Worm (Caenorhabditis elegans): ENCODE measurements around the gene C27D6.1.

DNA sequence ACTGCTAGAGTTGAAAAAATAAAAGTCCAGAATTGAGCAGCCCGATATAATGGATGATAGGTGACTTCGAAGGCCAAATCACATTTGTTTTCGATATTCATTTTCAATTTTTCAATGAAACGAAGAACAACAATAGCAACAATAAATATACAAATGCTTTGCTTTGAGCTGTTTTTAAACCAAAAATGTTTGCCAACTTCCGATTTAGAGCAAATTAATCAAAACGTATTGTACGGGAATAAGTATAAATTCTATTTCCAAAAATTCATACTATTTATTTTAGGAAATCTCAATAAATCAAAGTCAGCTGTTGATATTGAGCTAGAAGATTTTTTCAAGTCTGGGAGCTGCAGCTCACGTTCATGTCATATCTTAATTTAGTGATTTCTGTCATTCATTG lies 1.6 kb upstream of the C27D6.1 start, which contains the start of gene srb-1:
- TF ChIP-seq ztf-11 (tag; optimal IDR thresholded peaks at IDR 0.05): no peak
- TF ChIP-seq nhr-77 (tag; optimal IDR thresholded peaks at IDR 0.05): no peak
- TF ChIP-seq fkh-10 (GFP tag; optimal IDR thresholded peaks at IDR 0.05): no peak
- no peak for TF ChIP-seq ama-1 (optimal IDR thresholded peaks at IDR 0.05)
- TF ChIP-seq nhr-12 (tag; optimal IDR thresholded peaks at IDR 0.05): no peak
- no peak for TF ChIP-seq mml-1 (tag; optimal IDR thresholded peaks at IDR 0.05)
- no peak for TF ChIP-seq ZK546.5 (tag; optimal IDR thresholded peaks at IDR 0.05)
- TF ChIP-seq nhr-237 (tag; optimal IDR thresholded peaks at IDR 0.05): no peak
- TF ChIP-seq nhr-23 (tag; optimal IDR thresholded peaks at IDR 0.05): no peak
- no peak for TF ChIP-seq nhr-28 (tag; optimal IDR thresholded peaks at IDR 0.05)
- TF ChIP-seq snpc-4 (tag; optimal IDR thresholded peaks at IDR 0.05): no peak
- no peak for TF ChIP-seq lin-39 (tag; optimal IDR thresholded peaks at IDR 0.05)
- TF ChIP-seq aly-2 (tag; optimal IDR thresholded peaks at IDR 0.05): no peak

Data from whole organism, L3 larva.